Worm (Caenorhabditis elegans) whole organism, L3 larva: ENCODE measurements around the gene ncx-10.

Experiments
- ZK546.5 ChIP-seq: sonication (generic microtip); optimal IDR thresholded peaks from 2 replicates; lab custom pipeline; 2017; ENCODE audit warnings: missing biosample characterization, missing genetic modification characterization
- ama-1 ChIP-seq: fragments of 150-350 bp; optimal IDR thresholded peaks from 2 replicates; lab custom pipeline; 2018
- ceh-82 ChIP-seq: fragments of 150-350 bp; optimal IDR thresholded peaks from 2 replicates; lab custom pipeline; 2014; ENCODE audit warnings: missing biosample characterization, missing genetic modification characterization
- egl-27 ChIP-seq: sonication (generic microtip); optimal IDR thresholded peaks from 4 replicates; lab custom pipeline; 2017; ENCODE audit warnings: missing biosample characterization, missing genetic modification reagents, missing genetic modification characterization
- egl-5 ChIP-seq: fragments of 150-350 bp; optimal IDR thresholded peaks from 2 replicates; lab custom pipeline; 2017; ENCODE audit warnings: missing biosample characterization, missing genetic modification reagents, missing genetic modification characterization, inconsistent platforms
- elt-2 ChIP-seq: sonication (generic microtip); optimal IDR thresholded peaks from 2 replicates; lab custom pipeline; 2016; ENCODE audit warnings: missing genetic modification reagents, mild to moderate bottlenecking, missing genetic modification characterization, missing compliant biosample characterization
- fkh-2 ChIP-seq: fragments of 150-350 bp; optimal IDR thresholded peaks from 2 replicates; lab custom pipeline; 2014; ENCODE audit warnings: missing biosample characterization, missing genetic modification reagents, missing genetic modification characterization
- jun-1 ChIP-seq: fragments of 150-350 bp; optimal IDR thresholded peaks from 2 replicates; lab custom pipeline; 2014; ENCODE audit warnings: missing biosample characterization, missing genetic modification reagents, missing genetic modification characterization
- mml-1 ChIP-seq: fragments of 150-350 bp; sonication (generic microtip); optimal IDR thresholded peaks from 3 replicates; lab custom pipeline; 2014; ENCODE audit warnings: missing biosample characterization, missing genetic modification characterization
- nhr-11 ChIP-seq: fragments of 150-350 bp; optimal IDR thresholded peaks from 2 replicates; lab custom pipeline; 2014; ENCODE audit warnings: missing biosample characterization, missing genetic modification characterization
- nhr-23 ChIP-seq: fragments of 150-350 bp; optimal IDR thresholded peaks from 2 replicates; lab custom pipeline; 2014; ENCODE audit warnings: missing biosample characterization, missing genetic modification reagents, missing genetic modification characterization
- nhr-25 ChIP-seq: sonication (generic microtip); optimal IDR thresholded peaks from 2 replicates; lab custom pipeline; 2017; ENCODE audit warnings: missing biosample characterization, missing genetic modification characterization
- snpc-4 ChIP-seq: fragments of 150-350 bp; optimal IDR thresholded peaks from 2 replicates; lab custom pipeline; 2014; ENCODE audit warnings: missing biosample characterization, missing genetic modification characterization
- ztf-11 ChIP-seq: fragments of 150-350 bp; optimal IDR thresholded peaks from 2 replicates; lab custom pipeline; 2014; ENCODE audit warnings: missing biosample characterization, missing genetic modification characterization

ce11 chrV:7928660-7929059 is 4.2 kb downstream of the ncx-10 start, which contains the start of gene srsx-5:
- TF ChIP-seq nhr-23 (tag; lab: Kevin White, UChicago) (no peak), egl-27 (tag; lab: Kevin White, UChicago) (no peak), elt-2 (tag; lab: Kevin White, UChicago) (no peak), ztf-11 (tag; lab: Kevin White, UChicago) (no peak), ZK546.5 (tag; lab: Kevin White, UChicago) (no peak), nhr-25 (tag; lab: Kevin White, UChicago) (no peak), fkh-2 (tag; lab: Kevin White, UChicago) (no peak), ama-1 (lab: Kevin White, UChicago) (no peak), snpc-4 (tag; lab: Kevin White, UChicago) (no peak), jun-1 (tag; lab: Kevin White, UChicago) (no peak), egl-5 (tag; lab: Kevin White, UChicago) (no peak), ceh-82 (tag; lab: Kevin White, UChicago) (no peak), nhr-11 (tag; lab: Kevin White, UChicago) (no peak), mml-1 (tag; lab: Kevin White, UChicago) (no peak)
